Worm (Caenorhabditis elegans): ENCODE results near the gene idhg-1.
A peak's percentile ranks its signal among the peaks of the same experiment; 100 is the strongest.

Gene idhg-1

DNA sequence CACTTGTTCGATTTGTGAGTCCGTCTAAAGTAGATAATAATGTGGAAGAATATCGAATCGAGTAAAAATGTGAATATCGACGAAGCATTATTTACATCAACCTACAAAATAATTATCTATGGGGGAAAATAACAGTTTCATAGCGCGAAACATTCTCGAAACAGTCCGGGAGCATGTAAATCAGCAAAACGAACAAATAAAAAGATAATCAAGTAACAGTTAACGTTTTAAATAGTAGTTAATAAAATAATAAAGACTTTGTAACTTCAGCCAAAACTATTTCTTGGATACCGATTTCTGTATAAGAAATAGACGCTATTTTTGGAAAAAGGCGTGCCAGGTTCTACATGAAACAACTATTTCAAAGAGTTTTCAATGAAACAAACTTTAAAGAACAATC, 567 bp upstream of the idhg-1 start, which contains the start of gene mlcd-1:
TSS of gene mlcd-1 (minus strand) at position 101 of the 400 bp plus-strand sequence.
- TF ChIP-seq nhr-237 (tag; optimal IDR thresholded peaks at IDR 0.05) (no peak), hlh-17 (GFP tag; optimal IDR thresholded peaks at IDR 0.05; ENCODE audit: borderline replicate concordance) (no peak), rnt-1 (tag; optimal IDR thresholded peaks at IDR 0.05) (no peak)

ce11 chrIII:4578385-4578903, 9.8 kb downstream of the idhg-1 start, which contains the start of the genes sel-5 and wdr-48:
Gene sel-5, minus strand, starts transcription at chrIII:4578437.
Gene wdr-48, plus strand, starts transcription at chrIII:4578853.
- TF ChIP-seq lin-35 (GFP tag; optimal IDR thresholded peaks at IDR 0.05) (peak; percentile 25 to 53), nhr-28 (tag; optimal IDR thresholded peaks at IDR 0.05) (no peak), irx-1 (tag; optimal IDR thresholded peaks at IDR 0.05) (no peak), nhr-76 (tag; optimal IDR thresholded peaks at IDR 0.05) (no peak), ets-5 (GFP tag; IDR thresholded peaks at IDR 0.05) (no peak), egl-27 (tag; optimal IDR thresholded peaks at IDR 0.05) (no peak), ztf-11 (tag; optimal IDR thresholded peaks at IDR 0.05) (no peak), ceh-82 (tag; optimal IDR thresholded peaks at IDR 0.05) (peak in 1 of 3 experiments; percentile 18), nhr-47 (tag; optimal IDR thresholded peaks at IDR 0.05) (peak; percentile 39), sup-37 (GFP tag; optimal IDR thresholded peaks at IDR 0.05) (no peak), ama-1 (optimal IDR thresholded peaks at IDR 0.05) (no peak), egl-13 (tag; optimal IDR thresholded peaks at IDR 0.05) (no peak), nhr-71 (tag; optimal IDR thresholded peaks at IDR 0.05) (peak; percentile 33), fkh-4 (tag; optimal IDR thresholded peaks at IDR 0.05; ENCODE audit: borderline replicate concordance) (no peak), unc-130 (tag; optimal IDR thresholded peaks at IDR 0.05) (no peak), nhr-84 (tag; optimal IDR thresholded peaks at IDR 0.05) (no peak), F16B12.6 (tag; optimal IDR thresholded peaks at IDR 0.05) (peak; percentile 42), nhr-237 (tag; optimal IDR thresholded peaks at IDR 0.05) (no peak), nhr-77 (tag; optimal IDR thresholded peaks at IDR 0.05) (no peak), nhr-11 (tag; optimal IDR thresholded peaks at IDR 0.05) (no peak), Y116A8C.19 (tag; optimal IDR thresholded peaks at IDR 0.05; ENCODE audit: borderline replicate concordance) (no peak), dsc-1 (tag; optimal IDR thresholded peaks at IDR 0.05) (no peak), elt-2 (tag; optimal IDR thresholded peaks at IDR 0.05) (no peak), lin-13 (GFP tag; optimal IDR thresholded peaks at IDR 0.05) (no peak), vab-15 (tag; optimal IDR thresholded peaks at IDR 0.05) (no peak), tlp-1 (tag; optimal IDR thresholded peaks at IDR 0.05) (no peak), zag-1 (tag; optimal IDR thresholded peaks at IDR 0.05) (no peak), unc-62 (GFP tag; optimal IDR thresholded peaks at IDR 0.05) (no peak), efl-3 (GFP tag; optimal IDR thresholded peaks at IDR 0.05) (no peak), unc-30 (tag; optimal IDR thresholded peaks at IDR 0.05) (no peak), C04F5.9 (tag; optimal IDR thresholded peaks at IDR 0.05) (no peak), xbp-1 (tag; optimal IDR thresholded peaks at IDR 0.05) (peak; percentile 20), fkh-10 (GFP tag; optimal IDR thresholded peaks at IDR 0.05) (no peak), unc-86 (tag; optimal IDR thresholded peaks at IDR 0.05) (no peak), dpl-1 (GFP tag; optimal IDR thresholded peaks at IDR 0.05) (peak; percentile 39 to 62 (median 43)), hpl-2 (GFP tag; optimal IDR thresholded peaks at IDR 0.05) (no peak), grh-1 (GFP tag; IDR thresholded peaks at IDR 0.05) (no peak), aly-2 (tag; optimal IDR thresholded peaks at IDR 0.05) (no peak), ztf-4 (tag; optimal IDR thresholded peaks at IDR 0.05) (no peak), hlh-4 (tag; optimal IDR thresholded peaks at IDR 0.05) (no peak), lsy-2 (tag; optimal IDR thresholded peaks at IDR 0.05) (peak; percentile 53 to 59), C16A3.4 (tag; optimal IDR thresholded peaks at IDR 0.05) (peak; percentile 12), lin-14 (GFP tag; optimal IDR thresholded peaks at IDR 0.05) (no peak), ceh-8 (GFP tag; optimal IDR thresholded peaks at IDR 0.05) (no peak), mab-9 (GFP tag; IDR thresholded peaks at IDR 0.05) (no peak), nhr-20 (tag; optimal IDR thresholded peaks at IDR 0.05) (peak; percentile 36), sox-4 (tag; optimal IDR thresholded peaks at IDR 0.05) (no peak), fkh-8 (tag; optimal IDR thresholded peaks at IDR 0.05) (no peak), zip-4 (GFP tag; optimal IDR thresholded peaks at IDR 0.05) (no peak)

Data from whole organism, L1 larva.